Fruit fly (Drosophila melanogaster): ENCODE data around the gene CG14736.

The CG14736 gene

dm6 chr3R:12010202-12010824 lies 30.0 kb upstream of the CG14736 start, which contains the start of the genes KLHL18 and GCC185 (continued):
- TF ChIP-seq Dek (tag; optimal IDR thresholded peaks at IDR 0.05): peak; percentile 73
- peak; percentile 87 for TF ChIP-seq phol (tag; optimal IDR thresholded peaks at IDR 0.05)
- peak; percentile 90 for TF ChIP-seq CoRest (tag; optimal IDR thresholded peaks at IDR 0.05)
- TF ChIP-seq CG6689 (GFP tag; IDR thresholded peaks at IDR 0.05): peak; percentile 100
- peak; percentile 56 for TF ChIP-seq ro (GFP tag; IDR thresholded peaks at IDR 0.05)
- no peak for TF ChIP-seq ash1 (GFP tag; optimal IDR thresholded peaks at IDR 0.05)
- peak; percentile 65 for TF ChIP-seq HmgZ (tag; optimal IDR thresholded peaks at IDR 0.05)
- peak; percentile 18 for TF ChIP-seq run (tag; optimal IDR thresholded peaks at IDR 0.05)
- TF ChIP-seq CG4360 (GFP tag; IDR thresholded peaks at IDR 0.05): no peak
- TF ChIP-seq jumu (GFP tag; optimal IDR thresholded peaks at IDR 0.05): peak; percentile 66
- TF ChIP-seq gce (GFP tag; IDR thresholded peaks at IDR 0.05): no peak
- peak; percentile 86 for TF ChIP-seq gem (tag; optimal IDR thresholded peaks at IDR 0.05)
- peak; percentile 58 for TF ChIP-seq CG18619 (GFP tag; optimal IDR thresholded peaks at IDR 0.05)
- TF ChIP-seq CG17829 (tag; optimal IDR thresholded peaks at IDR 0.05): peak; percentile 79
- no peak for TF ChIP-seq CG31365 (tag; optimal IDR thresholded peaks at IDR 0.05)
- TF ChIP-seq gsb (GFP tag; IDR thresholded peaks at IDR 0.05): no peak
- TF ChIP-seq Dip2 (GFP tag; IDR thresholded peaks at IDR 0.05): peak; percentile 36; the same call in 1 of the 2 replicates
- no peak for TF ChIP-seq exex (tag; optimal IDR thresholded peaks at IDR 0.05)
- TF ChIP-seq bigmax (GFP tag; optimal IDR thresholded peaks at IDR 0.05): no peak
- TF ChIP-seq jigr1 (GFP tag; IDR thresholded peaks at IDR 0.05): peak; percentile 82; the same call in 2 of the 3 replicates
- peak; percentile 65 for TF ChIP-seq hkb (optimal IDR thresholded peaks at IDR 0.05)
- 0 out of 2 replicates have a peak, but pooled peaks have one; percentile 41 for TF ChIP-seq hkb (GFP tag; IDR thresholded peaks at IDR 0.05)
- no peak for TF ChIP-seq tup (GFP tag; optimal IDR thresholded peaks at IDR 0.05)
- TF ChIP-seq CG4617 (GFP tag; optimal IDR thresholded peaks at IDR 0.05; ENCODE audit: borderline replicate concordance): peak; percentile 80
- peak; percentile 76 for TF ChIP-seq CG7839 (tag; optimal IDR thresholded peaks at IDR 0.05)
- TF ChIP-seq CG7556 (GFP tag; optimal IDR thresholded peaks at IDR 0.05): no peak
- peak; percentile 52; the same call in 1 of the 2 replicates for TF ChIP-seq ara (GFP tag; IDR thresholded peaks at IDR 0.05)
- no peak for TF ChIP-seq CG5953 (GFP tag; IDR thresholded peaks at IDR 0.05)
- TF ChIP-seq insv (GFP tag; optimal IDR thresholded peaks at IDR 0.05): peak in 1 of 2 experiments; percentile 85
- TF ChIP-seq CG9876 (GFP tag; optimal IDR thresholded peaks at IDR 0.05): peak; percentile 42
- no peak for TF ChIP-seq CG10321 (GFP tag; IDR thresholded peaks at IDR 0.05)
- no peak for TF ChIP-seq sr (GFP tag; IDR thresholded peaks at IDR 0.05)
- no peak for TF ChIP-seq CG17912 (GFP tag; optimal IDR thresholded peaks at IDR 0.05)
- TF ChIP-seq disco-r (GFP tag; optimal IDR thresholded peaks at IDR 0.05): no peak
- TF ChIP-seq CG2129 (GFP tag; IDR thresholded peaks at IDR 0.05; ENCODE audit: partially characterized antibody): peak; percentile 56
- TF ChIP-seq CG30403 (GFP tag; optimal IDR thresholded peaks at IDR 0.05): peak; percentile 93
- peak; percentile 72 for TF ChIP-seq Bgb (GFP tag; IDR thresholded peaks at IDR 0.05; ENCODE audit: partially characterized antibody)
- TF ChIP-seq NC2β (GFP tag; optimal IDR thresholded peaks at IDR 0.05): no peak
- peak; percentile 27 for TF ChIP-seq CG6683 (GFP tag; optimal IDR thresholded peaks at IDR 0.05)
- TF ChIP-seq crc (GFP tag; optimal IDR thresholded peaks at IDR 0.05): no peak
- no peak for TF ChIP-seq Optix (GFP tag; IDR thresholded peaks at IDR 0.05)
- no peak for TF ChIP-seq zen2 (GFP tag; IDR thresholded peaks at IDR 0.05; ENCODE audit: partially characterized antibody)
- TF ChIP-seq Pdp1 (GFP tag; optimal IDR thresholded peaks at IDR 0.05): peak in 1 of 2 experiments; percentile 77
- TF ChIP-seq nom (GFP tag; optimal IDR thresholded peaks at IDR 0.05): no peak
- no peak for TF ChIP-seq Trl (optimal IDR thresholded peaks at IDR 0.05)
- peak; percentile 39 for TF ChIP-seq Trl (GFP tag; optimal IDR thresholded peaks at IDR 0.05)
- 0 out of 3 replicates have a peak, but pooled peaks have one; percentile 66 for TF ChIP-seq CG11456 (GFP tag; IDR thresholded peaks at IDR 0.05)
- TF ChIP-seq aop (GFP tag; IDR thresholded peaks at IDR 0.05): no peak
- peak; percentile 78 for TF ChIP-seq az2 (GFP tag; optimal IDR thresholded peaks at IDR 0.05)
- no peak for TF ChIP-seq unpg (GFP tag; optimal IDR thresholded peaks at IDR 0.05)
